Worm (Caenorhabditis elegans) whole organism, early embryonic: ENCODE results near the gene T07G12.5.

ENCODE experiments used
- B0310.2 ChIP-seq: sonication (generic microtip); optimal IDR thresholded peaks from 2 replicates; lab custom pipeline; 2016; ENCODE audit warnings: mild to moderate bottlenecking, missing genetic modification characterization, missing compliant biosample characterization
- aly-1 ChIP-seq: sonication (generic microtip); optimal IDR thresholded peaks from 2 replicates; lab custom pipeline; 2016; ENCODE audit warnings: missing genetic modification characterization, missing compliant biosample characterization
- ama-1 ChIP-seq: fragments of 150-350 bp; optimal IDR thresholded peaks from 2 replicates; lab custom pipeline; 2014
- ceh-36 ChIP-seq: sonication (generic microtip); optimal IDR thresholded peaks from 2 replicates; lab custom pipeline; 2016; ENCODE audit warnings: missing genetic modification characterization, inconsistent platforms, missing compliant biosample characterization
- flt-1 ChIP-seq: fragments of 200-800 bp; sonication (Bioruptor generic); IDR thresholded peaks from 2 replicates; pipeline ENCODE4 v1.3.6; 2022; ENCODE audit warnings: missing genetic modification characterization, missing compliant biosample characterization
- hmbx-1 ChIP-seq: sonication (generic microtip); optimal IDR thresholded peaks from 2 replicates; lab custom pipeline; 2016; ENCODE audit warnings: mild to moderate bottlenecking, missing genetic modification characterization, missing compliant biosample characterization
- hmg-4 ChIP-seq: fragments of 200-800 bp; sonication (Bioruptor generic); optimal IDR thresholded peaks from 2 replicates; lab custom pipeline; 2018; ENCODE audit warnings: mild to moderate bottlenecking, missing genetic modification characterization, missing compliant biosample characterization
- pes-1 ChIP-seq: fragments of 200-800 bp; sonication (Bioruptor generic); IDR thresholded peaks from 2 replicates; pipeline ENCODE4 v1.3.6; 2022; ENCODE audit warnings: missing genetic modification reagents, missing genetic modification characterization, missing compliant biosample characterization
- tbx-11 ChIP-seq: fragments of 200-800 bp; sonication (Bioruptor generic); IDR thresholded peaks from 2 replicates; pipeline ENCODE4 v1.3.6; 2022; ENCODE audit warnings: missing genetic modification characterization, missing compliant biosample characterization
- tbx-37 ChIP-seq: fragments of 200-800 bp; sonication (Bioruptor generic); conservative IDR thresholded peaks from 2 replicates; pipeline ENCODE4 v1.3.6; 2022; ENCODE audit warnings: missing genetic modification reagents, missing genetic modification characterization, missing compliant biosample characterization
- tra-4 ChIP-seq: sonication (generic microtip); optimal IDR thresholded peaks from 2 replicates; lab custom pipeline; 2017; ENCODE audit warnings: missing genetic modification characterization, missing compliant biosample characterization

DNA sequence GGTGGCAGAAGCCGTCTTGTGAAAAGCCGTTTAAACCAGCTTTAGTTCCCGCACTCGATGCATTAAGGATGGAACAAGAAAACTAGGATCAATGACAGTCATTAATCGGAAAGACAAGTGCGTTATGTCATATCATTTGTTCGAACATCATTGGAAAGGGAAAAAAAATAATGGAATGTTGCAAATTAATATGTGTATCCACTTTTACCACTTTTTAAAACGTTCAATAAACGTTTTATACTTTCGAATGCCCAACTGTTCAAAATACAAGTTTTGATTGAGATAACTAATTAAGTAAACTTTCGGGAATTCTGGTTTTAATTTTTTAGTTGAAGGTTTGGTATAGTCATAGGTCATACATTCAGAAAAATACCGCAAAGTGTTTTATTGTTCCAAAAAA lies 29.8 kb downstream of the T07G12.5 start, which contains the start of gene C02F4.4:
- no peak for TF ChIP-seq pes-1 (GFP tag; lab: Robert Waterston, UW)
- TF ChIP-seq ceh-36 (tag; lab: Kevin White, UChicago): no peak
- TF ChIP-seq tbx-37 (GFP tag; lab: Robert Waterston, UW): no peak
- no peak for TF ChIP-seq tra-4 (tag; lab: Kevin White, UChicago)
- no peak for TF ChIP-seq tbx-11 (GFP tag; lab: Robert Waterston, UW)
- no peak for TF ChIP-seq ama-1 (lab: Kevin White, UChicago)
- TF ChIP-seq aly-1 (tag; lab: Kevin White, UChicago): no peak
- no peak for TF ChIP-seq hmbx-1 (tag; lab: Kevin White, UChicago)
- no peak for TF ChIP-seq flt-1 (GFP tag; lab: Robert Waterston, UW)
- no peak for TF ChIP-seq B0310.2 (tag; lab: Kevin White, UChicago)
- TF ChIP-seq hmg-4 (GFP tag; lab: Kevin White, UChicago): no peak
